Worm (Caenorhabditis elegans) whole organism, late embryonic: Measurements from ENCODE around the gene str-103.

Source experiments
- C08G9.2 ChIP-seq: sonication (generic microtip); optimal IDR thresholded peaks from 2 replicates; lab custom pipeline; 2016; ENCODE audit warnings: mild to moderate bottlenecking, missing genetic modification characterization, moderate library complexity, missing compliant biosample characterization
- T23F11.4 ChIP-seq: fragments of 200-800 bp; sonication (Bioruptor generic); optimal IDR thresholded peaks from 2 replicates; lab custom pipeline; 2018; ENCODE audit warnings: mild to moderate bottlenecking, missing genetic modification characterization, missing compliant biosample characterization
- Y22D7AL.16 ChIP-seq: sonication (generic microtip); optimal IDR thresholded peaks from 2 replicates; lab custom pipeline; 2016; ENCODE audit warnings: missing genetic modification characterization, missing compliant biosample characterization
- ahr-1 ChIP-seq: sonication (generic microtip); optimal IDR thresholded peaks from 2 replicates; lab custom pipeline; 2016; ENCODE audit warnings: missing genetic modification characterization, missing compliant biosample characterization
- ama-1 ChIP-seq: fragments of 150-350 bp; optimal IDR thresholded peaks from 2 replicates; lab custom pipeline; 2014
- ceh-18 ChIP-seq: sonication (generic microtip); optimal IDR thresholded peaks from 2 replicates; lab custom pipeline; 2016; ENCODE audit warnings: missing genetic modification characterization, missing compliant biosample characterization
- ceh-2 ChIP-seq: sonication (generic microtip); optimal IDR thresholded peaks from 2 replicates; lab custom pipeline; 2016; ENCODE audit warnings: missing genotype, missing genetic modification characterization, missing compliant biosample characterization
- ceh-22 ChIP-seq: sonication (generic microtip); optimal IDR thresholded peaks from 2 replicates; lab custom pipeline; 2017; ENCODE audit warnings: missing biosample characterization, missing genetic modification characterization
- ceh-31 ChIP-seq: sonication (generic microtip); optimal IDR thresholded peaks from 2 replicates; lab custom pipeline; 2016; ENCODE audit warnings: missing genetic modification characterization, missing compliant biosample characterization
- ceh-45 ChIP-seq: fragments of 200-800 bp; sonication (Bioruptor generic); IDR thresholded peaks from 2 replicates; pipeline ENCODE4 v1.3.6; 2022; ENCODE audit warnings: missing genetic modification reagents, missing genetic modification characterization, missing compliant biosample characterization
- ceh-48 ChIP-seq: sonication (generic microtip); optimal IDR thresholded peaks from 2 replicates; lab custom pipeline; 2016; ENCODE audit warnings: missing genetic modification characterization, inconsistent platforms, missing compliant biosample characterization
- ceh-6 ChIP-seq: fragments of 200-800 bp; sonication (Bioruptor generic); optimal IDR thresholded peaks from 2 replicates; lab custom pipeline; 2018; ENCODE audit warnings: mild to moderate bottlenecking, missing genetic modification characterization, missing compliant biosample characterization
- ceh-9 ChIP-seq: sonication (generic microtip); optimal IDR thresholded peaks from 2 replicates; lab custom pipeline; 2016; ENCODE audit warnings: mild to moderate bottlenecking, missing genetic modification characterization, inconsistent platforms, missing compliant biosample characterization
- che-1 ChIP-seq: sonication (generic microtip); optimal IDR thresholded peaks from 2 replicates; lab custom pipeline; 2016; ENCODE audit warnings: mild to moderate bottlenecking, missing genetic modification characterization, missing compliant biosample characterization
- dve-1 ChIP-seq: sonication (generic microtip); optimal IDR thresholded peaks from 2 replicates; lab custom pipeline; 2017; ENCODE audit warnings: antibody characterized with exemption, mild to moderate bottlenecking, missing genetic modification characterization, missing compliant biosample characterization
- eyg-1 ChIP-seq: sonication (generic microtip); optimal IDR thresholded peaks from 2 replicates; lab custom pipeline; 2016; ENCODE audit warnings: missing genotype, missing genetic modification characterization, missing compliant biosample characterization
- hlh-13 ChIP-seq: fragments of 200-800 bp; sonication (Bioruptor generic); optimal IDR thresholded peaks from 2 replicates; lab custom pipeline; 2018; ENCODE audit warnings: mild to moderate bottlenecking, missing genetic modification characterization, missing compliant biosample characterization
- hlh-30 ChIP-seq: sonication (generic microtip); optimal IDR thresholded peaks from 2 replicates; lab custom pipeline; 2017; ENCODE audit warnings: antibody characterized with exemption, missing genetic modification characterization, missing compliant biosample characterization; ENCODE audit not compliant: insufficient read depth
- hlh-6 ChIP-seq: sonication (generic microtip); optimal IDR thresholded peaks from 2 replicates; lab custom pipeline; 2016; ENCODE audit warnings: missing genotype, missing genetic modification characterization, missing compliant biosample characterization
- lin-11 ChIP-seq: fragments of 200-800 bp; sonication (Bioruptor generic); optimal IDR thresholded peaks from 2 replicates; lab custom pipeline; 2018; ENCODE audit warnings: mild to moderate bottlenecking, missing genetic modification characterization, missing compliant biosample characterization
- madf-2 ChIP-seq: sonication (generic microtip); optimal IDR thresholded peaks from 2 replicates; lab custom pipeline; 2017; ENCODE audit warnings: missing genetic modification characterization, missing compliant biosample characterization
- nhr-232 ChIP-seq: sonication (generic microtip); optimal IDR thresholded peaks from 2 replicates; lab custom pipeline; 2016; ENCODE audit warnings: missing genetic modification characterization, missing compliant biosample characterization
- pag-3 ChIP-seq: sonication (generic microtip); optimal IDR thresholded peaks from 2 replicates; lab custom pipeline; 2016; ENCODE audit warnings: missing compliant biosample characterization, missing genetic modification characterization, borderline replicate concordance
- pax-1 ChIP-seq: fragments of 150-350 bp; optimal IDR thresholded peaks from 2 replicates; lab custom pipeline; 2014; ENCODE audit warnings: missing biosample characterization, missing genetic modification characterization
- pha-2 ChIP-seq: sonication (generic microtip); optimal IDR thresholded peaks from 2 replicates; lab custom pipeline; 2017; ENCODE audit warnings: mild to moderate bottlenecking, missing genetic modification characterization, missing compliant biosample characterization
- pha-4 ChIP-seq: fragments of 150-350 bp; optimal IDR thresholded peaks from 2 replicates; lab custom pipeline; 2018; ENCODE audit warnings: missing biosample characterization, missing genetic modification reagents, missing genetic modification characterization
- pros-1 ChIP-seq: fragments of 150-350 bp; optimal IDR thresholded peaks from 2 replicates; lab custom pipeline; 2014; ENCODE audit warnings: missing biosample characterization, missing genetic modification reagents, missing genetic modification characterization
- unc-42 ChIP-seq: sonication (generic microtip); optimal IDR thresholded peaks from 2 replicates; lab custom pipeline; 2016; ENCODE audit warnings: missing genotype, missing genetic modification characterization, missing compliant biosample characterization
- unc-55 ChIP-seq: sonication (generic microtip); optimal IDR thresholded peaks from 2 replicates; lab custom pipeline; 2017; ENCODE audit warnings: missing biosample characterization, missing genetic modification reagents, missing genetic modification characterization
- unc-86 ChIP-seq: sonication (generic microtip); optimal IDR thresholded peaks from 2 replicates; lab custom pipeline; 2016; ENCODE audit warnings: missing genetic modification characterization, missing compliant biosample characterization
- zip-5 ChIP-seq: sonication (generic microtip); optimal IDR thresholded peaks from 2 replicates; lab custom pipeline; 2016; ENCODE audit warnings: missing genetic modification characterization, missing compliant biosample characterization
- ztf-16 ChIP-seq: sonication (generic microtip); optimal IDR thresholded peaks from 2 replicates; lab custom pipeline; 2017; ENCODE audit warnings: missing genetic modification characterization, missing compliant biosample characterization

str-103 gene

ce11 chrV:16145009-16145408, 26.5 kb upstream of the str-103 start:
- no peak for TF ChIP-seq ceh-2
- TF ChIP-seq che-1, result no peak
- TF ChIP-seq unc-42 (tag; lab: Kevin White, UChicago), result no peak
- no peak for TF ChIP-seq ceh-31 (tag; lab: Kevin White, UChicago)
- no peak for TF ChIP-seq ama-1 (lab: Kevin White, UChicago)
- no peak for TF ChIP-seq hlh-13
- TF ChIP-seq ceh-6 (GFP tag; lab: Kevin White, UChicago), result no peak
- no peak for TF ChIP-seq ahr-1 (tag; lab: Kevin White, UChicago)
- TF ChIP-seq Y22D7AL.16, result no peak
- TF ChIP-seq ceh-9 (tag; lab: Kevin White, UChicago), result no peak
- TF ChIP-seq madf-2 (tag; lab: Kevin White, UChicago), result no peak
- TF ChIP-seq eyg-1 (tag; lab: Kevin White, UChicago), result no peak
- TF ChIP-seq pag-3 (tag; lab: Kevin White, UChicago), result no peak
- TF ChIP-seq lin-11 (tag; lab: Kevin White, UChicago), result no peak
- TF ChIP-seq, all 69 proteins: peak for 0

DNA sequence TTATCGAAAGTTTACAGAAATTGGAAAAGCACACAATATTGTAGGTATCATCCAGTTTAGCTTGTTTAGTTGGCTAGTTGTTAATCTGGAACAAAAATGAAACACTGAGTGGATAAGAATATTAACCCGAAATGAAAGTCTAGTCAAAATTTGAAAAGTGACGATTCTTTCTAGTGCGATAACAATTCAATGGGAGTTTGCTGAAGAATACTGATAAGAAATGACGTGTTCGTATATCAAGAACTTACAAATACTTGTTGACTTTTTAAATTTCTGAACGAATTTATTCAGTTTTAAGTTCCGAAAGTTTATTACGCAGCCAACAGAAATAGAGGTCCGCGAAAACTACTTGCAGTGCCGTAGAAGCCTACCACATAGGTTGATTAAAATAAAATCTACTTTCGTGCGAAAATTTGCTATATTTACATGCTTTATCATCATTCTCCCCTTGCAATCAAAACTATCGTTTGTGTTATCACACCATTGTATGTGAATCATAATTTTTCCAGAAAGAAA, 24.6 kb upstream of the str-103 start, which contains the start of gene fbxa-88:
Gene fbxa-88, minus strand, starts transcription at position 51 of the 516 bp plus-strand sequence.
- TF ChIP-seq ceh-22 (tag; lab: Kevin White, UChicago) (no peak), ceh-31 (tag; lab: Kevin White, UChicago) (no peak), ztf-16 (tag; lab: Kevin White, UChicago) (no peak), ceh-6 (GFP tag; lab: Kevin White, UChicago) (no peak), pha-2 (tag; lab: Kevin White, UChicago) (no peak), ceh-2 (no peak), nhr-232 (tag; lab: Kevin White, UChicago) (no peak)

ce11 chrV:16142371-16142770, 23.9 kb upstream of the str-103 start, which contains the start of gene fbxa-18:
TSS of gene fbxa-18 (plus strand) at chrV:16142671.
- TF ChIP-seq T23F11.4 (GFP tag; lab: Kevin White, UChicago), result no peak
- no peak for TF ChIP-seq C08G9.2 (tag; lab: Kevin White, UChicago)
- TF ChIP-seq ceh-22 (tag; lab: Kevin White, UChicago), result no peak
- TF ChIP-seq ama-1 (lab: Kevin White, UChicago), result no peak
- TF ChIP-seq pha-2 (tag; lab: Kevin White, UChicago), result no peak
- TF ChIP-seq ceh-6 (GFP tag; lab: Kevin White, UChicago), result no peak
- TF ChIP-seq ceh-48, result no peak
- no peak for TF ChIP-seq ceh-45 (GFP tag; lab: Robert Waterston, UW)
- no peak for TF ChIP-seq pros-1

ce11 chrV:16141071-16141470, 22.6 kb upstream of the str-103 start, which contains the start of gene clc-32:
TSS of gene clc-32 (minus strand) at chrV:16141171.
- TF ChIP-seq ahr-1 (tag; lab: Kevin White, UChicago) (no peak), T23F11.4 (GFP tag; lab: Kevin White, UChicago) (no peak), pax-1 (tag; lab: Kevin White, UChicago) (no peak), pha-4 (tag; lab: Kevin White, UChicago) (no peak)

- TF ChIP-seq eyg-1 (tag; lab: Kevin White, UChicago), result no peak
- TF ChIP-seq hlh-6 (tag; lab: Kevin White, UChicago), result no peak
- no peak for TF ChIP-seq hlh-30 (tag; lab: Kevin White, UChicago)
- no peak for TF ChIP-seq ahr-1 (tag; lab: Kevin White, UChicago)
Measured at ce11 chrV:16139529-16139928, 21.0 kb upstream of the str-103 start, which contains the start of gene clc-11. TSS of gene clc-11 (minus strand) at chrV:16139629.

- TF ChIP-seq pax-1 (tag; lab: Kevin White, UChicago), result no peak
- no peak for TF ChIP-seq T23F11.4 (GFP tag; lab: Kevin White, UChicago)
- TF ChIP-seq dve-1 (tag; lab: Kevin White, UChicago), result no peak
- TF ChIP-seq unc-55 (GFP tag; lab: Kevin White, UChicago), result no peak
- TF ChIP-seq ceh-18 (tag; lab: Kevin White, UChicago), result no peak
- no peak for TF ChIP-seq unc-86 (tag; lab: Kevin White, UChicago)
- no peak for TF ChIP-seq zip-5 (tag; lab: Kevin White, UChicago)
Measured at ce11 chrV:16137043-16137442, 18.5 kb upstream of the str-103 start, which contains the start of gene F44G3.7. TSS of gene F44G3.7 (minus strand) at chrV:16137143.
